In genomic region chrIV:3293800-3294493, ce11 we compare ENCODE assay signal across 3 worm cellular contexts.
TF ChIP-seq lines count a peak whose summit lies in the region.

No protein-coding gene starts in this region.

TF ChIP-seq in whole organism, L1 larva, 84 proteins besides CTCF, POLR2A, EP300 and RAD21:
- no peak for TF ChIP-seq nhr-12 (tag; optimal IDR thresholded peaks at IDR 0.05; lab: Kevin White, UChicago)
- no peak for TF ChIP-seq snpc-4 (tag; optimal IDR thresholded peaks at IDR 0.05; lab: Kevin White, UChicago)
- no peak for TF ChIP-seq unc-130 (tag; optimal IDR thresholded peaks at IDR 0.05; lab: Kevin White, UChicago)
- TF ChIP-seq tlp-1 (tag; optimal IDR thresholded peaks at IDR 0.05; lab: Kevin White, UChicago) = no peak
- TF ChIP-seq alr-1 (tag; optimal IDR thresholded peaks at IDR 0.05; lab: Kevin White, UChicago; ENCODE audit: borderline replicate concordance) = peak; percentile 62
- TF ChIP-seq efl-1 (optimal IDR thresholded peaks at IDR 0.05; lab: Kevin White, UChicago) = no peak
- peak in 1 of 2 experiments; percentile 79 for TF ChIP-seq efl-1 (GFP tag; optimal IDR thresholded peaks at IDR 0.05 in 1 of 2; lab: Kevin White, UChicago)
- TF ChIP-seq C04F5.9 (tag; optimal IDR thresholded peaks at IDR 0.05; lab: Kevin White, UChicago) = no peak
- no peak for TF ChIP-seq aha-1 (tag; optimal IDR thresholded peaks at IDR 0.05; lab: Kevin White, UChicago)
- TF ChIP-seq C34B4.2 (tag; optimal IDR thresholded peaks at IDR 0.05; lab: Kevin White, UChicago) = no peak
- no peak for TF ChIP-seq nhr-85 (tag; lab: Kevin White, UChicago)
- TF ChIP-seq unc-62 (GFP tag; optimal IDR thresholded peaks at IDR 0.05; lab: Kevin White, UChicago) = no peak
- no peak for TF ChIP-seq isw-1 (GFP tag; IDR thresholded peaks at IDR 0.05; lab: Robert Waterston, UW)
- no peak for TF ChIP-seq unc-98 (GFP tag; IDR thresholded peaks at IDR 0.05; lab: Robert Waterston, UW)

TF ChIP-seq in whole organism, L4 larva, 104 proteins besides CTCF, POLR2A, EP300 and RAD21:
- TF ChIP-seq hmg-1.1 (GFP tag; IDR thresholded peaks at IDR 0.05; lab: Robert Waterston, UW) (no peak), set-16 (GFP tag; IDR thresholded peaks at IDR 0.05; lab: Robert Waterston, UW) (peak; percentile 31; the same call in 1 of the 2 replicates), hlh-30 (tag; optimal IDR thresholded peaks at IDR 0.05; lab: Kevin White, UChicago; ENCODE audit: insufficient read depth) (peak; percentile 20), ceh-20 (GFP tag; IDR thresholded peaks at IDR 0.05; lab: Robert Waterston, UW) (no peak)

TF ChIP-seq in whole organism, young adult, 124 proteins besides CTCF, POLR2A, EP300 and RAD21:
- no peak for TF ChIP-seq dpl-1 (GFP tag; optimal IDR thresholded peaks at IDR 0.05; lab: Kevin White, UChicago)
- TF ChIP-seq dpff-1 (tag; optimal IDR thresholded peaks at IDR 0.05; lab: Kevin White, UChicago) = no peak
- no peak for TF ChIP-seq Y79H2A.3 (GFP tag; conservative IDR thresholded peaks at IDR 0.05; lab: Robert Waterston, UW)
- TF ChIP-seq D2030.7 (GFP tag; IDR thresholded peaks at IDR 0.05; lab: Robert Waterston, UW) = no peak
- TF ChIP-seq bed-2 (GFP tag; IDR thresholded peaks at IDR 0.05; lab: Robert Waterston, UW) = no peak
- TF ChIP-seq egrh-3 (GFP tag; IDR thresholded peaks at IDR 0.05; lab: Robert Waterston, UW) = no peak
- no peak for TF ChIP-seq lin-54 (GFP tag; optimal IDR thresholded peaks at IDR 0.05; lab: Kevin White, UChicago)
- peak; percentile 40; the same call in 1 of the 2 replicates for TF ChIP-seq ekl-4 (GFP tag; IDR thresholded peaks at IDR 0.05; lab: Robert Waterston, UW)
- no peak for TF ChIP-seq ceh-27 (GFP tag; optimal IDR thresholded peaks at IDR 0.05; lab: Kevin White, UChicago)
- no peak for TF ChIP-seq B0019.2 (GFP tag; conservative IDR thresholded peaks at IDR 0.05; lab: Robert Waterston, UW)
- no peak for TF ChIP-seq tbx-9 (tag; optimal IDR thresholded peaks at IDR 0.05; lab: Kevin White, UChicago; ENCODE audit: borderline replicate concordance)
- TF ChIP-seq mcd-1 (GFP tag; IDR thresholded peaks at IDR 0.05; lab: Robert Waterston, UW) = no peak
- TF ChIP-seq zfh-2 (GFP tag; conservative IDR thresholded peaks at IDR 0.05; lab: Robert Waterston, UW) = peak; percentile 61; the same call in 1 of the 2 replicates
- peak; percentile 61 for TF ChIP-seq F33H1.4 (GFP tag; IDR thresholded peaks at IDR 0.05; lab: Robert Waterston, UW)
- no peak for TF ChIP-seq tlf-1 (GFP tag; optimal IDR thresholded peaks at IDR 0.05; lab: Kevin White, UChicago)
- no peak for TF ChIP-seq hrde-1 (tag; optimal IDR thresholded peaks at IDR 0.05; lab: Kevin White, UChicago; ENCODE audit: borderline replicate concordance)
- TF ChIP-seq Y53G8AR.9 (GFP tag; conservative IDR thresholded peaks at IDR 0.05; lab: Robert Waterston, UW) = no peak
- no peak for TF ChIP-seq T07F8.4 (tag; optimal IDR thresholded peaks at IDR 0.05; lab: Kevin White, UChicago)
- no peak for TF ChIP-seq nhr-90 (tag; optimal IDR thresholded peaks at IDR 0.05; lab: Kevin White, UChicago)
- TF ChIP-seq B0336.3 (GFP tag; IDR thresholded peaks at IDR 0.05; lab: Robert Waterston, UW) = no peak
- TF ChIP-seq lsl-1 (GFP tag; optimal IDR thresholded peaks at IDR 0.05; lab: Kevin White, UChicago) = peak; percentile 86
- TF ChIP-seq let-607 (tag; optimal IDR thresholded peaks at IDR 0.05; lab: Kevin White, UChicago) = no peak
- no peak for TF ChIP-seq akir-1 (GFP tag; optimal IDR thresholded peaks at IDR 0.05; lab: Kevin White, UChicago)
- TF ChIP-seq nfya-2 (GFP tag; IDR thresholded peaks at IDR 0.05; lab: Robert Waterston, UW) = no peak
- TF ChIP-seq nhr-80 (tag; optimal IDR thresholded peaks at IDR 0.05; lab: Kevin White, UChicago) = no peak
- no peak for TF ChIP-seq bed-1 (GFP tag; IDR thresholded peaks at IDR 0.05; lab: Robert Waterston, UW)
- no peak for TF ChIP-seq nhr-120 (GFP tag; IDR thresholded peaks at IDR 0.05; lab: Robert Waterston, UW)
- TF ChIP-seq lsy-27 (tag; optimal IDR thresholded peaks at IDR 0.05; lab: Kevin White, UChicago; ENCODE audit: borderline replicate concordance, insufficient read depth) = no peak
- TF ChIP-seq cebp-2 (GFP tag; IDR thresholded peaks at IDR 0.05; lab: Robert Waterston, UW) = no peak
- no peak for TF ChIP-seq hlh-26 (GFP tag; conservative IDR thresholded peaks at IDR 0.05; lab: Robert Waterston, UW)
- TF ChIP-seq mel-28 (tag; optimal IDR thresholded peaks at IDR 0.05; lab: Kevin White, UChicago; ENCODE audit: borderline replicate concordance) = no peak
- TF ChIP-seq Y53F4B.3 (GFP tag; IDR thresholded peaks at IDR 0.05; lab: Robert Waterston, UW) = no peak
- TF ChIP-seq ztf-18 (tag; optimal IDR thresholded peaks at IDR 0.05; lab: Kevin White, UChicago) = no peak
- no peak for TF ChIP-seq sdz-38 (tag; optimal IDR thresholded peaks at IDR 0.05; lab: Kevin White, UChicago)
- no peak for TF ChIP-seq efl-1 (GFP tag; optimal IDR thresholded peaks at IDR 0.05; lab: Kevin White, UChicago)
- TF ChIP-seq sptf-2 (GFP tag; optimal IDR thresholded peaks at IDR 0.05; lab: Kevin White, UChicago) = no peak
- no peak for TF ChIP-seq T26A5.8 (tag; optimal IDR thresholded peaks at IDR 0.05; lab: Kevin White, UChicago)
- TF ChIP-seq ceh-79 (tag; optimal IDR thresholded peaks at IDR 0.05; lab: Kevin White, UChicago) = no peak
- TF ChIP-seq mes-4 (tag; optimal IDR thresholded peaks at IDR 0.05; lab: Kevin White, UChicago) = no peak
- no peak for TF ChIP-seq nfyb-1 (GFP tag; IDR thresholded peaks at IDR 0.05; lab: Robert Waterston, UW)
- no peak for TF ChIP-seq snpc-4 (GFP tag; optimal IDR thresholded peaks at IDR 0.05; lab: Kevin White, UChicago)
- TF ChIP-seq snpc-4 (tag; optimal IDR thresholded peaks at IDR 0.05; lab: Kevin White, UChicago) = no peak
- peak; percentile 8 for TF ChIP-seq xnd-1 (tag; optimal IDR thresholded peaks at IDR 0.05; lab: Kevin White, UChicago)
- TF ChIP-seq ets-4 (GFP tag; optimal IDR thresholded peaks at IDR 0.05; lab: Kevin White, UChicago) = no peak
- TF ChIP-seq Y67H2A.10 (GFP tag; conservative IDR thresholded peaks at IDR 0.05; lab: Robert Waterston, UW) = no peak
- TF ChIP-seq ztf-28 (GFP tag; IDR thresholded peaks at IDR 0.05; lab: Robert Waterston, UW) = no peak
- TF ChIP-seq die-1 (tag; optimal IDR thresholded peaks at IDR 0.05; lab: Kevin White, UChicago) = no peak
- TF ChIP-seq mxl-1 (tag; optimal IDR thresholded peaks at IDR 0.05; lab: Kevin White, UChicago) = no peak
- TF ChIP-seq madf-6 (GFP tag; IDR thresholded peaks at IDR 0.05; lab: Robert Waterston, UW) = peak; percentile 50; the same call in 1 of the 2 replicates
- no peak for TF ChIP-seq somi-1 (GFP tag; optimal IDR thresholded peaks at IDR 0.05; lab: Kevin White, UChicago)
- TF ChIP-seq let-526 (GFP tag; IDR thresholded peaks at IDR 0.05; lab: Robert Waterston, UW) = no peak
- TF ChIP-seq rec-8 (tag; optimal IDR thresholded peaks at IDR 0.05; lab: Kevin White, UChicago) = no peak
- TF ChIP-seq F10E7.11 (tag; optimal IDR thresholded peaks at IDR 0.05; lab: Kevin White, UChicago) = no peak
- no peak for TF ChIP-seq C06A6.2 (GFP tag; conservative IDR thresholded peaks at IDR 0.05; lab: Robert Waterston, UW)
- no peak for TF ChIP-seq zim-3 (tag; optimal IDR thresholded peaks at IDR 0.05; lab: Kevin White, UChicago)
- TF ChIP-seq madf-3 (GFP tag; IDR thresholded peaks at IDR 0.05; lab: Robert Waterston, UW) = no peak
- no peak for TF ChIP-seq dox-1 (GFP tag; IDR thresholded peaks at IDR 0.05; lab: Robert Waterston, UW)
- TF ChIP-seq lin-26 (GFP tag; IDR thresholded peaks at IDR 0.05; lab: Robert Waterston, UW) = 0 out of 2 replicates have a peak, but pooled peaks have one; percentile 56
